Worm (Caenorhabditis elegans) whole organism, L3 larva: ENCODE results near the gene snrp-200.

ENCODE experiments used
- ceh-16 ChIP-seq: sonication (generic microtip); optimal IDR thresholded peaks from 2 replicates; lab custom pipeline; 2017; ENCODE audit warnings: missing biosample characterization, missing genetic modification characterization
- ceh-82 ChIP-seq: fragments of 150-350 bp; optimal IDR thresholded peaks from 2 replicates; lab custom pipeline; 2014; ENCODE audit warnings: missing biosample characterization, missing genetic modification characterization
- fos-1 ChIP-seq: fragments of 150-350 bp; optimal IDR thresholded peaks from 2 replicates; lab custom pipeline; 2014; ENCODE audit warnings: missing biosample characterization, missing genetic modification characterization
- nhr-237 ChIP-seq: fragments of 150-350 bp; optimal IDR thresholded peaks from 2 replicates; lab custom pipeline; 2014; ENCODE audit warnings: missing biosample characterization, missing genetic modification characterization

DNA sequence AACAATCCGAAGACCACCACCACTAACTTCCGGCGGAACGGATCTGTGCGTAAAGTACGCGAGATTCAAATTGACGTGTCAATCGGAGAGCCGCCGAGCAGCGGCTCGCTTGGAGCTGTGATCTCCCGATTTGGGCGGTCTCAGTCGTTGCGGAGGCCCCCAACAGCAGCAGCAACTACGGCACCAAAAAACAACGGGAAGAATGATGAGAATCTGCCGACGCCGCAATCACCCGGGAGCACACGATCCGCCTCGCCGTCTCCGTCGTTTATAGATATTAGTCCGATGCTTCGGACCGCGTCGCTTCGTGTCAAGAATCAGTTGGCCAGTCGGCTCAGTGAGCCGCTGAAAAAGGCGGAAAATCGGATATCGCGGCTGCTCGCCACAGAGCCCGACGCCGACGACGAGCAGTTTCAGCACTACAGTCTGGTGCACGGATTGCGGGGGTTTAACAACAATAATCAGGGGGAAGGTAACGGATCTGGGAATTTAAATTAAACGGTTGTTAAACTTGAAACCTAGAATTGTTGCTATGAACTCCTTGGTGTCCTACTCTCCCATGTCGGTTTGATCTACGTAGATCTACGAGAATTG is 20.9 kb downstream of the snrp-200 start:
- TF ChIP-seq nhr-237 (tag; lab: Kevin White, UChicago) = no peak
- no peak for TF ChIP-seq ceh-16 (tag; lab: Kevin White, UChicago)
- TF ChIP-seq ceh-82 (tag; lab: Kevin White, UChicago) = no peak
- no peak for TF ChIP-seq fos-1 (tag; lab: Kevin White, UChicago)
